Fruit fly (Drosophila melanogaster) whole organism, embryonic: Measurements from ENCODE around the gene CG31639.
A peak's percentile ranks its signal among the peaks of the same experiment; 100 is the strongest.

Experiments
- CG10147 ChIP-seq: fragments of 200-800 bp; sonication (Bioruptor generic); optimal IDR thresholded peaks from 2 replicates; lab custom pipeline; 2019; ENCODE audit warnings: missing biosample characterization, mild to moderate bottlenecking, missing genetic modification characterization, moderate library complexity
- CG10274 ChIP-seq: fragments of 200-800 bp; sonication (Bioruptor generic); optimal IDR thresholded peaks from 3 replicates; lab custom pipeline; 2017; ENCODE audit warnings: missing biosample characterization, mild to moderate bottlenecking, missing genetic modification characterization
- CG10321 ChIP-seq: fragments of 200-800 bp; sonication (Bioruptor generic); IDR thresholded peaks from 2 replicates; pipeline ENCODE4 v1.3.6; 2022; ENCODE audit warnings: missing biosample characterization, missing genetic modification characterization
- CG11085 ChIP-seq: fragments of 200-800 bp; sonication (Bioruptor generic); IDR thresholded peaks from 2 replicates; pipeline ENCODE4 v1.3.6; 2022; ENCODE audit warnings: missing biosample characterization, missing genetic modification characterization
- CG11456 ChIP-seq: fragments of 200-800 bp; sonication (Bioruptor generic); IDR thresholded peaks from 3 replicates; pipeline ENCODE4 v1.3.6; 2022; ENCODE audit warnings: missing biosample characterization, missing genetic modification characterization
- CG11695 ChIP-seq: fragments of 200-800 bp; sonication (Bioruptor generic); IDR thresholded peaks from 3 replicates; pipeline ENCODE4 v1.3.6; 2022; ENCODE audit warnings: missing biosample characterization, missing genetic modification characterization
- CG13894 ChIP-seq: fragments of 200-800 bp; sonication (Bioruptor generic); optimal IDR thresholded peaks from 3 replicates; lab custom pipeline; 2018; ENCODE audit warnings: missing biosample characterization, mild to moderate bottlenecking, missing genetic modification characterization, moderate library complexity
- CG16813 ChIP-seq: fragments of 200-800 bp; sonication (Bioruptor generic); IDR thresholded peaks from 3 replicates; pipeline ENCODE4 v1.3.6; 2022; ENCODE audit warnings: missing biosample characterization, missing genetic modification characterization; ENCODE audit not compliant: partially characterized antibody
- CG16863 ChIP-seq: fragments of 200-800 bp; sonication (Bioruptor generic); optimal IDR thresholded peaks from 3 replicates; lab custom pipeline; 2016; ENCODE audit warnings: missing biosample characterization, missing genetic modification characterization
- CG17568 ChIP-seq: fragments of 200-800 bp; sonication (Bioruptor generic); optimal IDR thresholded peaks from 2 replicates; lab custom pipeline; 2018; ENCODE audit warnings: missing biosample characterization, mild to moderate bottlenecking, missing genetic modification characterization, moderate library complexity
- CG1792 ChIP-seq: fragments of 200-800 bp; sonication (Bioruptor generic); optimal IDR thresholded peaks from 2 replicates; lab custom pipeline; 2016; ENCODE audit warnings: missing biosample characterization, missing genetic modification characterization
- CG31388 ChIP-seq: fragments of 200-800 bp; sonication (Bioruptor generic); optimal IDR thresholded peaks from 2 replicates; lab custom pipeline; 2016; ENCODE audit warnings: missing biosample characterization, missing genetic modification characterization
- CG3407 ChIP-seq: fragments of 200-800 bp; sonication (Bioruptor generic); optimal IDR thresholded peaks from 2 replicates; lab custom pipeline; 2018; ENCODE audit warnings: missing biosample characterization, mild to moderate bottlenecking, missing genetic modification characterization
- CG34224 ChIP-seq: fragments of 200-800 bp; sonication (Bioruptor generic); IDR thresholded peaks from 3 replicates; pipeline ENCODE4 v1.3.6; 2022; ENCODE audit warnings: missing biosample characterization, missing genetic modification characterization; ENCODE audit not compliant: partially characterized antibody
- CG3847 ChIP-seq: fragments of 200-800 bp; sonication (Bioruptor generic); IDR thresholded peaks from 2 replicates; pipeline ENCODE4 v1.3.6; 2022; ENCODE audit warnings: missing biosample characterization, missing genetic modification characterization
- CG6254 ChIP-seq: fragments of 200-800 bp; sonication (Bioruptor generic); optimal IDR thresholded peaks from 3 replicates; lab custom pipeline; 2017; ENCODE audit warnings: mild to moderate bottlenecking, missing biosample characterization, missing genetic modification reagents, missing genetic modification characterization
- CG6689 ChIP-seq: fragments of 200-800 bp; sonication (Bioruptor generic); IDR thresholded peaks from 2 replicates; pipeline ENCODE4 v1.3.6; 2022; ENCODE audit warnings: missing biosample characterization, missing genetic modification characterization
- CG6765 ChIP-seq: fragments of 200-800 bp; sonication (Bioruptor generic); optimal IDR thresholded peaks from 3 replicates; lab custom pipeline; 2017; ENCODE audit warnings: missing biosample characterization, mild to moderate bottlenecking, missing genetic modification characterization
- CG7357 ChIP-seq: fragments of 200-800 bp; sonication (Bioruptor generic); IDR thresholded peaks from 3 replicates; pipeline ENCODE4 v1.3.6; 2022; ENCODE audit warnings: missing biosample characterization, missing genetic modification characterization
- CG8089 ChIP-seq: fragments of 200-800 bp; sonication (Bioruptor generic); optimal IDR thresholded peaks from 3 replicates; lab custom pipeline; 2016; ENCODE audit warnings: missing biosample characterization, missing genetic modification characterization
- CG8281 ChIP-seq: fragments of 200-800 bp; sonication (Bioruptor generic); optimal IDR thresholded peaks from 2 replicates; lab custom pipeline; 2018; ENCODE audit warnings: missing biosample characterization, mild to moderate bottlenecking, missing genetic modification characterization, moderate library complexity
- CG9215 ChIP-seq: fragments of 200-800 bp; sonication (Bioruptor generic); IDR thresholded peaks from 2 replicates; pipeline ENCODE4 v1.3.6; 2022; ENCODE audit warnings: missing biosample characterization, missing genetic modification characterization
- CG9797 ChIP-seq: fragments of 200-800 bp; sonication (Bioruptor generic); optimal IDR thresholded peaks from 3 replicates; lab custom pipeline; 2018; ENCODE audit warnings: missing biosample characterization, mild to moderate bottlenecking, missing genetic modification characterization
- CG9932 ChIP-seq: fragments of 200-800 bp; sonication (Bioruptor generic); IDR thresholded peaks from 2 replicates; pipeline ENCODE4 v1.3.6; 2022; ENCODE audit warnings: missing biosample characterization, missing genetic modification characterization
- CoRest ChIP-seq: fragments of 200-800 bp; sonication (Bioruptor generic); optimal IDR thresholded peaks from 3 replicates; lab custom pipeline; 2018; ENCODE audit warnings: missing biosample characterization, mild to moderate bottlenecking, missing genetic modification characterization, moderate library complexity
- D19A ChIP-seq: fragments of 200-800 bp; optimal IDR thresholded peaks from 3 replicates; lab custom pipeline; 2019; ENCODE audit warnings: missing biosample characterization, mild to moderate bottlenecking, missing genetic modification characterization, moderate library complexity
- Dek ChIP-seq: fragments of 200-800 bp; sonication (Bioruptor generic); optimal IDR thresholded peaks from 3 replicates; lab custom pipeline; 2019; ENCODE audit warnings: missing biosample characterization, mild to moderate bottlenecking, missing genetic modification characterization, moderate library complexity
- Dref ChIP-seq: fragments of 200-800 bp; sonication (Bioruptor generic); IDR thresholded peaks from 2 replicates; pipeline ENCODE4 v1.3.6; 2022; ENCODE audit warnings: missing biosample characterization, missing genetic modification characterization
- Hr3 ChIP-seq: fragments of 200-800 bp; sonication (Bioruptor generic); optimal IDR thresholded peaks from 3 replicates; lab custom pipeline; 2016; ENCODE audit warnings: missing biosample characterization, missing genetic modification characterization
- NfI ChIP-seq: fragments of 200-800 bp; sonication (Bioruptor generic); optimal IDR thresholded peaks from 3 replicates; lab custom pipeline; 2018; ENCODE audit warnings: missing biosample characterization, mild to moderate bottlenecking, missing genetic modification characterization, moderate library complexity
- Oaz ChIP-seq: fragments of 200-800 bp; sonication (Bioruptor generic); IDR thresholded peaks from 2 replicates; pipeline ENCODE4 v1.3.6; 2022; ENCODE audit warnings: missing biosample characterization, missing genetic modification characterization
- PHDP ChIP-seq: fragments of 200-800 bp; sonication (Bioruptor generic); optimal IDR thresholded peaks from 3 replicates; lab custom pipeline; 2018; ENCODE audit warnings: missing biosample characterization, mild to moderate bottlenecking, missing genetic modification characterization, moderate library complexity
- Taf1 ChIP-seq: fragments of 200-800 bp; sonication (Bioruptor generic); IDR thresholded peaks from 2 replicates; pipeline ENCODE4 v1.3.6; 2022; ENCODE audit warnings: missing biosample characterization, missing genetic modification characterization
- abd-A ChIP-seq: fragments of 200-800 bp; sonication (Bioruptor generic); optimal IDR thresholded peaks from 3 replicates; lab custom pipeline; 2019; ENCODE audit warnings: missing biosample characterization, mild to moderate bottlenecking, missing genetic modification characterization, moderate library complexity
- ase ChIP-seq: fragments of 200-800 bp; sonication (Bioruptor generic); IDR thresholded peaks from 3 replicates; pipeline ENCODE4 v1.3.6; 2022; ENCODE audit warnings: missing biosample characterization, missing genetic modification characterization
- bcd ChIP-seq: fragments of 200-800 bp; sonication (Bioruptor generic); optimal IDR thresholded peaks from 2 replicates; lab custom pipeline; 2017; ENCODE audit warnings: missing biosample characterization, mild to moderate bottlenecking, missing genetic modification characterization
- dm ChIP-seq: fragments of 200-800 bp; sonication (Bioruptor generic); optimal IDR thresholded peaks from 3 replicates; lab custom pipeline; 2016; ENCODE audit warnings: missing biosample characterization, missing genetic modification characterization
- ewg ChIP-seq: fragments of 200-800 bp; sonication (Bioruptor generic); optimal IDR thresholded peaks from 3 replicates; lab custom pipeline; 2017; ENCODE audit warnings: mild to moderate bottlenecking, missing biosample characterization, missing genetic modification reagents, missing genetic modification characterization
- hbn ChIP-seq: fragments of 200-800 bp; sonication (Bioruptor generic); IDR thresholded peaks from 2 replicates; pipeline ENCODE4 v1.3.6; 2022; ENCODE audit warnings: missing biosample characterization, missing genetic modification characterization; ENCODE audit not compliant: partially characterized antibody
- ind ChIP-seq: fragments of 200-800 bp; sonication (Bioruptor generic); optimal IDR thresholded peaks from 3 replicates; lab custom pipeline; 2016; ENCODE audit warnings: missing biosample characterization, missing genetic modification characterization
- ken ChIP-seq: fragments of 200-800 bp; sonication (Bioruptor generic); IDR thresholded peaks from 3 replicates; pipeline ENCODE4 v1.3.6; 2022; ENCODE audit warnings: missing biosample characterization, missing genetic modification characterization
- lab ChIP-seq: fragments of 200-800 bp; sonication (Bioruptor generic); optimal IDR thresholded peaks from 3 replicates; lab custom pipeline; 2017; ENCODE audit warnings: missing biosample characterization, missing genetic modification characterization, mild to moderate bottlenecking, moderate library complexity, missing genetic modification reagents
- odd ChIP-seq: fragments of 200-800 bp; sonication (Bioruptor generic); optimal IDR thresholded peaks from 2 replicates; lab custom pipeline; 2017; ENCODE audit warnings: missing biosample characterization, mild to moderate bottlenecking, missing genetic modification characterization
- ro ChIP-seq: fragments of 200-800 bp; sonication (Bioruptor generic); IDR thresholded peaks from 2 replicates; pipeline ENCODE4 v1.3.6; 2022; ENCODE audit warnings: missing biosample characterization, missing genetic modification characterization
- sens ChIP-seq: fragments of 200-800 bp; sonication (Bioruptor generic); peaks from one replicate; lab custom pipeline; 2016; ENCODE audit warnings: missing biosample characterization, missing genetic modification characterization
- sima ChIP-seq: fragments of 200-800 bp; sonication (Bioruptor generic); optimal IDR thresholded peaks from 2 replicates; lab custom pipeline; 2016; ENCODE audit warnings: missing biosample characterization, missing genetic modification characterization
- slbo ChIP-seq: fragments of 200-800 bp; sonication (Bioruptor generic); IDR thresholded peaks from 2 replicates; pipeline ENCODE4 v1.3.6; 2022; ENCODE audit warnings: missing biosample characterization, missing genetic modification characterization
- sob ChIP-seq: fragments of 200-800 bp; sonication (Bioruptor generic); IDR thresholded peaks from 2 replicates; pipeline ENCODE4 v1.3.6; 2022; ENCODE audit warnings: missing biosample characterization, missing genetic modification characterization
- z ChIP-seq: fragments of 200-800 bp; sonication (Bioruptor generic); IDR thresholded peaks from 3 replicates; pipeline ENCODE4 v1.3.6; 2022; ENCODE audit warnings: missing biosample characterization, missing genetic modification characterization
- zfh1 ChIP-seq: fragments of 200-800 bp; sonication (Bioruptor generic); IDR thresholded peaks from 3 replicates; pipeline ENCODE4 v1.3.6; 2022; ENCODE audit warnings: missing biosample characterization, missing genetic modification characterization

CG31639 gene

DNA sequence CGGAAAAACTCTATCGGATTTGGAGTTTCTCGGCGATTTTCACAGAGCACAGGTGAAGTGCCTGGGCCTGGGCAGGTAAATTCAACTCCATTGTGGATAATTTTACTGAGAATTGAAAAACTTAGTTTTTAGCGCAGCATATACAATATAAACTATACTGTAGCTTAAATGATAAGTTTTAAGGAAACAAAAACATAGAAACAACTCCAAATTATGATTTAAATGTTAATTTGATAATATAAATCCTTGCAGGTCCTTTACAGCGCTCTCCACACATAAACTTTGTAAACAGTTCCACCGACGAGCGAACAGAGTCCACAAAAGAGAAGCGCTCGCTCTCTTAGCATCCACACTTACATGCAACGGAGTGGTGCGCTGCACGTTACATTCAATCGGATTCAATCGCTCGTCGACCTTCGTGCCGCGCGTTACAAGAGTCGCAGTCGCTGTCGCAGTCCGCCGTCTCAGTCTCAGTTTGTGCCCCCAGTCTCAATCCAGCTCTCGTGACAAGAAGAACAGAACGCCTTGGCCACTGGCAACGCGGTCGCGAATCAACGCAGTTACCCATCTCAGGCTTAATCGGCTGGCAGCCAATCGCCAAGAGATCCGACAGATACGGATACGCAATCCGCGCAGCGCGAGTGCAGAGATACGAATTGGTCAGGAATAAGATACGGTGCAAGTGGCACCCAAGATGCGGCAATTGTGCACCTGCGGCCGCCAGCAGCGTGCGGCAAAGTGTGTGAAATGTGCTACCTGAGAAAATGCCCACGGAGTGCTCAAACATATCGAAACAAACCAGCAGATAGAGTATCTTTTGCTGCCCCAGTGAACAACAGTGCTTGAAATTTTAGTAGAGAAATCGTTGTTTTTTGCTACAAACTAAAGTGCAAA lies 24.0 kb upstream of the CG31639 start, which contains the start of gene smal (continued):
- TF ChIP-seq CG16813 (GFP tag; lab: Robert Waterston, UW) (peak; percentile 29; the same call in 1 of the 3 replicates), CoRest (tag; lab: Kevin White, UChicago) (no peak), bcd (GFP tag; lab: Kevin White, UChicago) (no peak), CG10321 (GFP tag; lab: Robert Waterston, UW) (no peak), ind (GFP tag; lab: Kevin White, UChicago) (no peak), NfI (GFP tag; lab: Kevin White, UChicago) (no peak), Taf1 (GFP tag; lab: Robert Waterston, UW) (no peak), lab (GFP tag; lab: Kevin White, UChicago) (peak; percentile 45), CG10274 (no peak), CG3847 (no peak), CG10147 (GFP tag; lab: Kevin White, UChicago) (no peak), CG17568 (GFP tag; lab: Kevin White, UChicago) (no peak), CG6254 (peak; percentile 7), CG8089 (GFP tag; lab: Kevin White, UChicago) (no peak), CG1792 (GFP tag; lab: Kevin White, UChicago) (no peak), CG3407 (GFP tag; lab: Kevin White, UChicago) (no peak), PHDP (tag; lab: Kevin White, UChicago) (peak; percentile 2), Oaz (GFP tag; lab: Robert Waterston, UW) (no peak), CG13894 (tag; lab: Kevin White, UChicago) (no peak), CG6689 (GFP tag; lab: Robert Waterston, UW) (no peak), CG16863 (GFP tag; lab: Kevin White, UChicago) (no peak), Dek (tag; lab: Kevin White, UChicago) (no peak), hbn (no peak), z (GFP tag; lab: Robert Waterston, UW) (no peak), sima (no peak), CG7357 (GFP tag; lab: Robert Waterston, UW) (no peak), CG9797 (no peak), CG11456 (GFP tag; lab: Robert Waterston, UW) (0 out of 3 replicates have a peak, but pooled peaks have one; percentile 17), zfh1 (GFP tag; lab: Robert Waterston, UW) (peak; percentile 31; the same call in 1 of the 3 replicates), Hr3 (GFP tag; lab: Kevin White, UChicago) (no peak), ase (no peak), slbo (GFP tag; lab: Robert Waterston, UW) (no peak), Dref (no peak), CG9215 (no peak), D19A (tag; lab: Kevin White, UChicago) (peak; percentile 33), abd-A (tag; lab: Kevin White, UChicago) (peak; percentile 55), dm (GFP tag; lab: Kevin White, UChicago) (no peak), CG9932 (no peak), sob (GFP tag; lab: Robert Waterston, UW) (0 out of 2 replicates have a peak, but pooled peaks have one; percentile 18), ken (no peak), odd (GFP tag; lab: Kevin White, UChicago) (peak; percentile 19), sens (peak; percentile 86), ro (GFP tag; lab: Robert Waterston, UW) (no peak), CG34224 (GFP tag; lab: Robert Waterston, UW) (0 out of 3 replicates have a peak, but pooled peaks have one; percentile 34), CG6765 (peak; percentile 5), ewg (no peak), CG31388 (no peak), CG11085 (GFP tag; lab: Robert Waterston, UW) (no peak), CG8281 (tag; lab: Kevin White, UChicago) (no peak), CG11695 (no peak)
